Fruit fly (Drosophila melanogaster) whole organism, embryonic: ENCODE measurements around the gene run.
A peak's percentile ranks its signal among the peaks of the same experiment; 100 is the strongest.

Experiments
- Antp ChIP-seq: fragments of 200-800 bp; sonication (Bioruptor generic); optimal IDR thresholded peaks from 3 replicates; lab custom pipeline; 2016; ENCODE audit warnings: missing biosample characterization, missing genetic modification characterization
- Atf3 ChIP-seq: fragments of 200-800 bp; sonication (Bioruptor generic); optimal IDR thresholded peaks from 3 replicates; lab custom pipeline; 2016; ENCODE audit warnings: missing biosample characterization, missing genetic modification characterization
- BtbVII ChIP-seq: fragments of 200-800 bp; sonication (Bioruptor generic); optimal IDR thresholded peaks from 3 replicates; lab custom pipeline; 2017; ENCODE audit warnings: missing biosample characterization, mild to moderate bottlenecking, missing genetic modification characterization
- CG10147 ChIP-seq: fragments of 200-800 bp; sonication (Bioruptor generic); optimal IDR thresholded peaks from 2 replicates; lab custom pipeline; 2019; ENCODE audit warnings: missing biosample characterization, mild to moderate bottlenecking, missing genetic modification characterization, moderate library complexity
- CG11085 ChIP-seq: fragments of 200-800 bp; sonication (Bioruptor generic); IDR thresholded peaks from 2 replicates; pipeline ENCODE4 v1.3.6; 2022; ENCODE audit warnings: missing biosample characterization, missing genetic modification characterization
- CG13287 ChIP-seq: fragments of 200-800 bp; sonication (Bioruptor generic); IDR thresholded peaks from 2 replicates; pipeline ENCODE4 v1.3.6; 2022; ENCODE audit warnings: missing biosample characterization, missing genetic modification characterization; ENCODE audit not compliant: partially characterized antibody
- CG13296 ChIP-seq: fragments of 200-800 bp; sonication (Bioruptor generic); optimal IDR thresholded peaks from 3 replicates; lab custom pipeline; 2018; ENCODE audit warnings: missing biosample characterization, mild to moderate bottlenecking, missing genetic modification characterization
- CG14014 ChIP-seq: fragments of 200-800 bp; sonication (Bioruptor generic); IDR thresholded peaks from 2 replicates; pipeline ENCODE4 v1.3.6; 2022; ENCODE audit warnings: missing biosample characterization, missing genetic modification characterization
- CG14441 ChIP-seq: fragments of 200-800 bp; sonication (Bioruptor generic); IDR thresholded peaks from 2 replicates; pipeline ENCODE4 v1.3.6; 2022; ENCODE audit warnings: missing biosample characterization, missing genetic modification characterization
- CG14860 ChIP-seq: fragments of 200-800 bp; sonication (Bioruptor generic); IDR thresholded peaks from 3 replicates; pipeline ENCODE4 v1.3.6; 2022; ENCODE audit warnings: missing biosample characterization, missing genetic modification characterization; ENCODE audit not compliant: partially characterized antibody
- CG1603 ChIP-seq: fragments of 200-800 bp; sonication (Bioruptor generic); optimal IDR thresholded peaks from 2 replicates; lab custom pipeline; 2019; ENCODE audit warnings: missing biosample characterization, mild to moderate bottlenecking, missing genetic modification characterization, moderate library complexity
- CG17328 ChIP-seq: fragments of 200-800 bp; sonication (Bioruptor generic); IDR thresholded peaks from 2 replicates; pipeline ENCODE4 v1.3.6; 2022; ENCODE audit warnings: missing biosample characterization, missing genetic modification characterization
- CG17361 ChIP-seq: fragments of 200-800 bp; sonication (Bioruptor generic); IDR thresholded peaks from 3 replicates; pipeline ENCODE4 v1.3.6; 2022; ENCODE audit warnings: missing biosample characterization, missing genetic modification characterization
- CG17612 ChIP-seq: fragments of 200-800 bp; sonication (Bioruptor generic); IDR thresholded peaks from 2 replicates; pipeline ENCODE4 v1.3.6; 2022; ENCODE audit warnings: missing biosample characterization, missing genetic modification characterization
- CG17912 ChIP-seq: fragments of 200-800 bp; sonication (Bioruptor generic); optimal IDR thresholded peaks from 2 replicates; lab custom pipeline; 2018; ENCODE audit warnings: missing biosample characterization, mild to moderate bottlenecking, missing genetic modification characterization
- CG1792 ChIP-seq: fragments of 200-800 bp; sonication (Bioruptor generic); optimal IDR thresholded peaks from 2 replicates; lab custom pipeline; 2016; ENCODE audit warnings: missing biosample characterization, missing genetic modification characterization
- CG18599 ChIP-seq: fragments of 200-800 bp; sonication (Bioruptor generic); optimal IDR thresholded peaks from 3 replicates; lab custom pipeline; 2017; ENCODE audit warnings: missing biosample characterization, missing genetic modification characterization, mild to moderate bottlenecking, moderate library complexity, missing genetic modification reagents
- CG2199 ChIP-seq: fragments of 200-800 bp; sonication (Bioruptor generic); IDR thresholded peaks from 3 replicates; pipeline ENCODE4 v1.3.6; 2022; ENCODE audit warnings: missing biosample characterization, missing genetic modification characterization
- CG32772 ChIP-seq: fragments of 200-800 bp; sonication (Bioruptor generic); IDR thresholded peaks from 2 replicates; pipeline ENCODE4 v1.3.6; 2022; ENCODE audit warnings: missing biosample characterization, missing genetic modification characterization
- CG4360 ChIP-seq: fragments of 200-800 bp; sonication (Bioruptor generic); IDR thresholded peaks from 2 replicates; pipeline ENCODE4 v1.3.6; 2022; ENCODE audit warnings: missing biosample characterization, missing genetic modification characterization
- CG4617 ChIP-seq: fragments of 200-800 bp; sonication (Bioruptor generic); optimal IDR thresholded peaks from 3 replicates; lab custom pipeline; 2016; ENCODE audit warnings: missing biosample characterization, missing genetic modification characterization, borderline replicate concordance
- CG8478 ChIP-seq: fragments of >200 bp; optimal IDR thresholded peaks from 2 replicates; lab custom pipeline; 2018
- CG9215 ChIP-seq: fragments of 200-800 bp; sonication (Bioruptor generic); IDR thresholded peaks from 2 replicates; pipeline ENCODE4 v1.3.6; 2022; ENCODE audit warnings: missing biosample characterization, missing genetic modification characterization
- Chrac-16 ChIP-seq: fragments of 200-800 bp; sonication (Bioruptor generic); optimal IDR thresholded peaks from 3 replicates; lab custom pipeline; 2016; ENCODE audit warnings: missing biosample characterization, missing genetic modification characterization
- Deaf1 ChIP-seq: fragments of 200-800 bp; optimal IDR thresholded peaks from 3 replicates; lab custom pipeline; 2019; ENCODE audit warnings: missing biosample characterization, mild to moderate bottlenecking, missing genetic modification characterization, moderate library complexity
- Dll ChIP-seq: fragments of 200-800 bp; sonication (Bioruptor generic); IDR thresholded peaks from 4 replicates; pipeline ENCODE4 v1.3.6; 2022; ENCODE audit warnings: missing biosample characterization, missing genetic modification characterization; ENCODE audit not compliant: partially characterized antibody
- Drgx ChIP-seq: fragments of 200-800 bp; sonication (Bioruptor generic); IDR thresholded peaks from 2 replicates; pipeline ENCODE4 v1.3.6; 2022; ENCODE audit warnings: missing biosample characterization, missing genetic modification characterization
- ERR ChIP-seq: fragments of 200-800 bp; sonication (Bioruptor generic); optimal IDR thresholded peaks from 2 replicates; lab custom pipeline; 2016; ENCODE audit warnings: missing biosample characterization, missing genetic modification characterization
- Kr ChIP-seq: fragments of 200-800 bp; sonication (Bioruptor generic); optimal IDR thresholded peaks from 2 replicates; lab custom pipeline; 2017; ENCODE audit warnings: missing biosample characterization, mild to moderate bottlenecking, missing genetic modification characterization
- Lhr ChIP-seq: fragments of 200-800 bp; sonication (Bioruptor generic); optimal IDR thresholded peaks from 3 replicates; lab custom pipeline; 2017; ENCODE audit warnings: mild to moderate bottlenecking, missing biosample characterization, missing genetic modification reagents, missing genetic modification characterization
- Lim3 ChIP-seq: fragments of 200-800 bp; sonication (Bioruptor generic); IDR thresholded peaks from 2 replicates; pipeline ENCODE4 v1.3.6; 2022; ENCODE audit warnings: missing biosample characterization, missing genetic modification characterization
- Lpt ChIP-seq: fragments of >200 bp; optimal IDR thresholded peaks from 2 replicates; lab custom pipeline; 2018; ENCODE audit warnings: missing biosample characterization, missing genetic modification characterization
- MTF-1 ChIP-seq: fragments of 200-800 bp; sonication (Bioruptor generic); optimal IDR thresholded peaks from 2 replicates; lab custom pipeline; 2018; ENCODE audit warnings: missing biosample characterization, mild to moderate bottlenecking, missing genetic modification characterization, borderline replicate concordance
- NC2β ChIP-seq: fragments of 200-800 bp; sonication (Bioruptor generic); optimal IDR thresholded peaks from 2 replicates; lab custom pipeline; 2016; ENCODE audit warnings: missing biosample characterization, missing genetic modification characterization
- Scr ChIP-seq: fragments of 200-800 bp; sonication (Bioruptor generic); IDR thresholded peaks from 2 replicates; pipeline ENCODE4 v1.3.6; 2022; ENCODE audit warnings: missing biosample characterization, missing genetic modification characterization; ENCODE audit not compliant: partially characterized antibody
- aop ChIP-seq: fragments of 200-800 bp; sonication (Bioruptor generic); IDR thresholded peaks from 2 replicates; pipeline ENCODE4 v1.3.6; 2022; ENCODE audit warnings: missing biosample characterization, missing genetic modification characterization
- caup ChIP-seq: fragments of 200-800 bp; sonication (Bioruptor generic); optimal IDR thresholded peaks from 3 replicates; lab custom pipeline; 2017; ENCODE audit warnings: missing biosample characterization, mild to moderate bottlenecking, missing genetic modification characterization, moderate library complexity; ENCODE audit not compliant: severe bottlenecking
- crp ChIP-seq, 2 experiments: fragments of 200-800 bp; sonication (Bioruptor generic); optimal IDR thresholded peaks; 2 replicates in 1 of 2; 3 replicates in 1 of 2; lab custom pipeline; 2017; ENCODE audit warnings: missing biosample characterization in 2 of 2, missing genetic modification characterization in 2 of 2, mild to moderate bottlenecking in 1 of 2, moderate library complexity in 1 of 2
- ftz-f1 ChIP-seq: fragments of 200-800 bp; sonication (Bioruptor generic); optimal IDR thresholded peaks from 2 replicates; lab custom pipeline; 2016; ENCODE audit warnings: missing biosample characterization, missing genetic modification characterization
- gt ChIP-seq: fragments of 200-800 bp; sonication (Bioruptor generic); IDR thresholded peaks from 2 replicates; pipeline ENCODE4 v1.3.6; 2022; ENCODE audit warnings: missing biosample characterization, missing genetic modification characterization
- h ChIP-seq: fragments of >200 bp; optimal IDR thresholded peaks from 2 replicates; lab custom pipeline; 2017
- kah ChIP-seq: fragments of 200-800 bp; sonication (Bioruptor generic); optimal IDR thresholded peaks from 2 replicates; lab custom pipeline; 2018; ENCODE audit warnings: missing biosample characterization, mild to moderate bottlenecking, missing genetic modification characterization
- lmd ChIP-seq: fragments of 200-800 bp; sonication (Bioruptor generic); IDR thresholded peaks from 2 replicates; pipeline ENCODE4 v1.3.6; 2022; ENCODE audit warnings: missing biosample characterization, missing genetic modification characterization
- onecut ChIP-seq: fragments of 200-800 bp; sonication (Bioruptor generic); IDR thresholded peaks from 2 replicates; pipeline ENCODE4 v1.3.6; 2022; ENCODE audit warnings: missing biosample characterization, missing genetic modification characterization
- pho ChIP-seq: fragments of 200-800 bp; sonication (Bioruptor generic); optimal IDR thresholded peaks from 2 replicates; lab custom pipeline; 2016; ENCODE audit warnings: missing biosample characterization, missing genetic modification characterization
- run ChIP-seq: fragments of 200-800 bp; sonication (Bioruptor generic); optimal IDR thresholded peaks from 3 replicates; lab custom pipeline; 2018; ENCODE audit warnings: missing biosample characterization, mild to moderate bottlenecking, missing genetic modification characterization
- schlank ChIP-seq: fragments of 200-800 bp; sonication (Bioruptor generic); optimal IDR thresholded peaks from 2 replicates; lab custom pipeline; 2018; ENCODE audit warnings: missing biosample characterization, mild to moderate bottlenecking, missing genetic modification characterization
- shn ChIP-seq: fragments of 200-800 bp; sonication (Bioruptor generic); optimal IDR thresholded peaks from 3 replicates; lab custom pipeline; 2016; ENCODE audit warnings: missing biosample characterization, missing genetic modification characterization
- slp2 ChIP-seq: fragments of 200-800 bp; sonication (Bioruptor generic); optimal IDR thresholded peaks from 2 replicates; lab custom pipeline; 2016; ENCODE audit warnings: missing biosample characterization, missing genetic modification characterization
- tna ChIP-seq: fragments of 200-800 bp; sonication (Bioruptor generic); IDR thresholded peaks from 2 replicates; pipeline ENCODE4 v1.3.6; 2022; ENCODE audit warnings: missing biosample characterization, missing genetic modification characterization; ENCODE audit not compliant: partially characterized antibody
- yki ChIP-seq: fragments of >200 bp; optimal IDR thresholded peaks from 3 replicates; lab custom pipeline; 2018

run gene

dm6 chrX:20656535-20657350 is 33.7 kb upstream of the run start, which contains the start of gene Cyp6v1 (continued):
- TF ChIP-seq CG17328 (GFP tag; lab: Robert Waterston, UW) (no peak), Drgx (GFP tag; lab: Robert Waterston, UW) (0 out of 2 replicates have a peak, but pooled peaks have one; percentile 20), CG13287 (GFP tag; lab: Robert Waterston, UW) (no peak), ERR (GFP tag; lab: Kevin White, UChicago) (no peak), Atf3 (GFP tag; lab: Kevin White, UChicago) (no peak), lmd (GFP tag; lab: Robert Waterston, UW) (peak; percentile 32; the same call in 1 of the 2 replicates), CG18599 (GFP tag; lab: Kevin White, UChicago) (peak; percentile 45), CG17361 (GFP tag; lab: Robert Waterston, UW) (peak; percentile 79), slp2 (GFP tag; lab: Kevin White, UChicago) (no peak), CG14441 (no peak), Scr (GFP tag; lab: Robert Waterston, UW) (no peak), shn (GFP tag; lab: Kevin White, UChicago) (no peak), BtbVII (GFP tag; lab: Kevin White, UChicago) (no peak), gt (GFP tag; lab: Robert Waterston, UW) (no peak), caup (GFP tag; lab: Kevin White, UChicago) (peak; percentile 54), h (lab: Kevin White, UChicago) (no peak), crp (GFP tag; optimal IDR thresholded peaks at IDR 0.05; lab: Kevin White, UChicago) (no peak), CG10147 (GFP tag; lab: Kevin White, UChicago) (peak; percentile 44), Deaf1 (tag; lab: Kevin White, UChicago) (no peak), CG13296 (peak; percentile 12), kah (GFP tag; lab: Kevin White, UChicago) (no peak), CG1603 (no peak), aop (GFP tag; lab: Robert Waterston, UW) (no peak), Chrac-16 (GFP tag; lab: Kevin White, UChicago) (no peak), onecut (GFP tag; lab: Robert Waterston, UW) (no peak), Antp (no peak), run (tag; lab: Kevin White, UChicago) (peak; percentile 21), CG11085 (no peak), Dll (GFP tag; lab: Robert Waterston, UW) (no peak), Kr (GFP tag; lab: Kevin White, UChicago) (no peak), NC2β (no peak), Lpt (no peak), MTF-1 (GFP tag; lab: Kevin White, UChicago) (no peak), CG14014 (no peak; the same call in 1 of the 2 replicates), schlank (tag; lab: Kevin White, UChicago) (no peak), Lim3 (GFP tag; lab: Robert Waterston, UW) (no peak), CG17612 (no peak), CG9215 (GFP tag; lab: Robert Waterston, UW) (peak; percentile 47; the same call in 1 of the 2 replicates), CG17912 (GFP tag; lab: Kevin White, UChicago) (no peak), CG2199 (no peak), CG8478 (no peak), CG4360 (no peak), pho (GFP tag; lab: Kevin White, UChicago) (peak; percentile 40), Lhr (GFP tag; lab: Kevin White, UChicago) (no peak), CG1792 (GFP tag; lab: Kevin White, UChicago) (no peak), CG14860 (GFP tag; lab: Robert Waterston, UW) (no peak), tna (GFP tag; lab: Robert Waterston, UW) (no peak), yki (lab: Kevin White, UChicago) (no peak), CG4617 (no peak), CG32772 (no peak), ftz-f1 (GFP tag; lab: Kevin White, UChicago) (no peak)
